Fruit fly (Drosophila melanogaster) whole organism, prepupa: ENCODE measurements around the gene Ugt37D1.

ENCODE experiments used
- CG1621 ChIP-seq: fragments of 200-800 bp; sonication (Bioruptor generic); optimal IDR thresholded peaks from 3 replicates; lab custom pipeline; 2018; ENCODE audit warnings: missing biosample characterization, mild to moderate bottlenecking, missing genetic modification characterization
- Eip78C ChIP-seq: fragments of 200-800 bp; sonication (Bioruptor generic); peaks from one replicate; lab custom pipeline; 2016; ENCODE audit warnings: missing biosample characterization, missing genetic modification characterization
- Ets21C ChIP-seq: fragments of 200-800 bp; sonication (Bioruptor generic); optimal IDR thresholded peaks from 3 replicates; lab custom pipeline; 2016; ENCODE audit warnings: missing biosample characterization, missing genetic modification characterization
- Lpt ChIP-seq: fragments of 200-800 bp; sonication (Bioruptor generic); optimal IDR thresholded peaks from 3 replicates; lab custom pipeline; 2016; ENCODE audit warnings: missing biosample characterization, missing genetic modification characterization
- eg ChIP-seq: fragments of 200-800 bp; sonication (Bioruptor generic); IDR thresholded peaks from 3 replicates; pipeline ENCODE4 v1.3.6; 2022; ENCODE audit warnings: missing biosample characterization, missing genetic modification characterization
- fd59A ChIP-seq: fragments of 200-800 bp; sonication (Bioruptor generic); optimal IDR thresholded peaks from 2 replicates; lab custom pipeline; 2017; ENCODE audit warnings: missing biosample characterization, mild to moderate bottlenecking, missing genetic modification characterization, missing genetic modification reagents

DNA sequence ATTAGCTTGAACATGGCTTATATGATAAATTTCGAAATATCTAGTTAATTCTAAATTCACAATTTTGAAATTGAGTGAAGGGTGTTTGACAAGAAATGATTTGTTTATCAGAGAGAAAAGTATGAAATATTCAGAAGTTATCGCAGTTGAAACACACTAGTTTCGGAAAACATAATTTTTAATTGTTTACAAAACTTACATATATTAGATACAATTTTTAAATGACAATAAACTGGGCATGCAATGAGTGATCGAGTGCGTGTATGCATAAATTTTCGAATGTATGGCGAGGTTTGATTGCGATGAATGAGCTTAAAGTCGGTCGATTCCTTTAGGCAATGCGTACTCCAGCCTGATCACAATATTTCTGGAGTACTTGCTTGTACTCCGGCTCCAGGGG, 22.2 kb downstream of the Ugt37D1 start, which contains the start of gene CG13280:
- TF ChIP-seq Ets21C (GFP tag; lab: Kevin White, UChicago) (no peak), fd59A (GFP tag; lab: Kevin White, UChicago) (no peak), Lpt (no peak), Eip78C (no peak), eg (GFP tag; lab: Robert Waterston, UW) (no peak), CG1621 (tag; lab: Kevin White, UChicago) (no peak)
